Worm (Caenorhabditis elegans): ENCODE data around the gene W09H1.1.

DNA sequence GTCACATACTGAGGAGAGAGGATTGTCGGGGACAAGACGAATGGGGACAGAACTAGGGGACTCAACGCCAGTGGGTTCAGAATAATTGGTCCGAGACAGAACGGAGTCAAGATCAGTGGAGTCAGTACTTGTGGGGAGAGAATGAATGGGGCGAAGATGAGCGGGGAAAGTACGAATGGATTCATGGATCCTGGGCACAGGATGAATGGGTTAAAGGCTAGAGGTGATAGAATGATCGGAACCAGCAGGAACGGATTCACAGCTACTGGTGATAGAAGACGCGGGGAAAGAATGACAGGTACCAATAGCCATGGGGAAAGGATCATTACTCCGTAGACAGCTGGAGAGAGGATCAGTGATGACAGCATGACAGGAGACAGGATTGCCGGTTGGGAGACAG is 41.8 kb downstream of the W09H1.1 start:
- TF ChIP-seq vab-15 (tag; optimal IDR thresholded peaks at IDR 0.05) (no peak), ama-1 (optimal IDR thresholded peaks at IDR 0.05) (no peak), tbx-2 (tag; optimal IDR thresholded peaks at IDR 0.05) (no peak), pqm-1 (tag; optimal IDR thresholded peaks at IDR 0.05) (no peak), swsn-7 (tag; optimal IDR thresholded peaks at IDR 0.05) (no peak)
